Worm (Caenorhabditis elegans): ENCODE measurements around the gene gar-1.

gar-1 gene

DNA sequence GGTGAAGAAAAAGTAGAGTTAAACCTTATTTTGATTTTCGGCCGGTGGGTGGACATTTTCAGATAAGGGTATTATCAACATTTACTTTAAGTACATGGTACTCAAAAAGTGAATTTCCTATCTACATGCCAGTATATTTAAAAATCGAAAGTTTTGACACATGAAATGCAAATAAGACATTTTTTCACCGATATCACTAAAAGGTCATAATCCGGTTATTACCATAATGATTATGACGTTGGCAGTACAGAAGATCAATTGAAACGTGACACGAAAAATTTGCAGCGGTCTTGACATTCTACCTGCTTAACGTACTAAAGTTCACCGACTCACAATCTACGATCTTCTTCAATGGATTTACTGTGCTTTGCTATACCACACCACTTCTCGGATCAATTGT lies 26.7 kb downstream of the gar-1 start:
- no peak for TF ChIP-seq lin-35 (GFP tag; optimal IDR thresholded peaks at IDR 0.05)
- TF ChIP-seq vab-15 (tag; optimal IDR thresholded peaks at IDR 0.05), result no peak
- peak; percentile 60 for TF ChIP-seq elt-2 (tag; optimal IDR thresholded peaks at IDR 0.05)
- TF ChIP-seq tbx-2 (tag; optimal IDR thresholded peaks at IDR 0.05), result no peak

DNA sequence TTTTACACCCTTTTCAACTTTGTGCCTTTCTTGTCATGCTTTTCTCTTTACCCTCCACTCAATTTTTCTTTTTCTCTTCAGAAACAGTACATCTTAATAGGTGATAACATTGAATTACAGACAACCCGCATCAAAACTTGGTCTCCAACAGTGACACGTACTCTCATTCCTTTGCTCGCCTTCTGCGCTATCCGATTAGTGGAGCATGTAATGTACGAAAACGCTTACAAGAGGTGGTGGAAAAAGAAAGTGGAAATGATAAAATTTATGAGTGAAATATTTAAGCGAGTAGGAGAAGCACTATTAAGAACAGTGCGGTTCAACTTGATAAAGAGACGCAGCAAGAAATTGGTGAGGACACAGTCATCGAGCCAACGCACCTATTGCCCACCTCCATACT lies 28.1 kb downstream of the gar-1 start, which contains the start of gene pept-1:
pept-1 (plus strand) TSS at position 306 of the 400 bp plus-strand sequence.
- peak; percentile 26 for TF ChIP-seq lin-14 (GFP tag; optimal IDR thresholded peaks at IDR 0.05)
- TF ChIP-seq ceh-82 (tag; optimal IDR thresholded peaks at IDR 0.05), result no peak
- TF ChIP-seq nhr-19 (GFP tag; conservative IDR thresholded peaks at IDR 0.05), result no peak
- TF ChIP-seq nhr-71 (tag; optimal IDR thresholded peaks at IDR 0.05), result peak; percentile 12
- TF ChIP-seq ceh-63 (GFP tag; optimal IDR thresholded peaks at IDR 0.05), result no peak
- no peak for TF ChIP-seq grh-1 (GFP tag; IDR thresholded peaks at IDR 0.05)
- peak; percentile 96 for TF ChIP-seq elt-2 (tag; optimal IDR thresholded peaks at IDR 0.05)
- TF ChIP-seq lin-35 (GFP tag; optimal IDR thresholded peaks at IDR 0.05), result peak in 1 of 2 experiments; percentile 44
- TF ChIP-seq pqm-1 (tag; optimal IDR thresholded peaks at IDR 0.05), result peak; percentile 60
- TF ChIP-seq ceh-8 (GFP tag; optimal IDR thresholded peaks at IDR 0.05), result no peak
- TF ChIP-seq zip-4 (GFP tag; optimal IDR thresholded peaks at IDR 0.05), result no peak
- no peak for TF ChIP-seq blmp-1 (tag; optimal IDR thresholded peaks at IDR 0.05)
- TF ChIP-seq rnt-1 (tag; optimal IDR thresholded peaks at IDR 0.05), result no peak
- TF ChIP-seq nhr-20 (tag; optimal IDR thresholded peaks at IDR 0.05), result peak; percentile 21
- TF ChIP-seq vab-15 (tag; optimal IDR thresholded peaks at IDR 0.05), result no peak
- no peak for TF ChIP-seq irx-1 (tag; optimal IDR thresholded peaks at IDR 0.05)
- TF ChIP-seq fkh-4 (tag; optimal IDR thresholded peaks at IDR 0.05; ENCODE audit: borderline replicate concordance), result no peak

DNA sequence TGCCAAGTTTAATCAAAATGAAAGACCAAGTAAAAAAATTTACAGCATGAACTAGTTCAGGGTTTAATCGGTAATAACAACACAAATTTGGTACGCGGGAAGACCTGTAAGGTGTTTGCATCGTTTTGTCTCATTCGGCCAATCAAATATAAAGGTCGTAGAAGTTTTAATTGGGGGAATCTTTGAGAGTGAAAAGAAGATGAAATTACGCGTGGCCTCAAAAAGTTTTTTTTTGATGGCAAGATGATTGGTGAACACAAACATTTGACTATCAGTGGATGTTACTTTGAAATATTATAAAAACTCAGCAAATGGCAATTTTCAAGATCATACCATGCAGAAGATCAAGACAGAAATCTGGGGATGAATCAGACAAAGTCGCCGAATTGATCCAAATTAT lies 29.5 kb downstream of the gar-1 start, which contains the start of gene nas-33:
nas-33 (minus strand) TSS at position 101 of the 400 bp plus-strand sequence.
- TF ChIP-seq sup-37 (GFP tag; optimal IDR thresholded peaks at IDR 0.05), result no peak
- TF ChIP-seq jun-1 (tag; optimal IDR thresholded peaks at IDR 0.05), result no peak
- no peak for TF ChIP-seq nhr-28 (tag; optimal IDR thresholded peaks at IDR 0.05)
- no peak for TF ChIP-seq tbx-2 (tag; optimal IDR thresholded peaks at IDR 0.05)
- no peak for TF ChIP-seq ces-1 (GFP tag; optimal IDR thresholded peaks at IDR 0.05)
- TF ChIP-seq zip-4 (GFP tag; optimal IDR thresholded peaks at IDR 0.05), result no peak
- no peak for TF ChIP-seq fkh-10 (GFP tag; optimal IDR thresholded peaks at IDR 0.05)
- TF ChIP-seq C34B4.2 (tag; optimal IDR thresholded peaks at IDR 0.05), result no peak
- TF ChIP-seq dsc-1 (tag; optimal IDR thresholded peaks at IDR 0.05), result no peak
- no peak for TF ChIP-seq nhr-19 (GFP tag; conservative IDR thresholded peaks at IDR 0.05)
- no peak for TF ChIP-seq ceh-88 (GFP tag; IDR thresholded peaks at IDR 0.05)
- no peak for TF ChIP-seq unc-62 (GFP tag; optimal IDR thresholded peaks at IDR 0.05)
- no peak for TF ChIP-seq lin-15B (tag; optimal IDR thresholded peaks at IDR 0.05)
- no peak for TF ChIP-seq elt-2 (tag; optimal IDR thresholded peaks at IDR 0.05)
- no peak for TF ChIP-seq hlh-4 (tag; optimal IDR thresholded peaks at IDR 0.05)
- TF ChIP-seq pqm-1 (tag; optimal IDR thresholded peaks at IDR 0.05), result no peak
- TF ChIP-seq ceh-90 (tag; optimal IDR thresholded peaks at IDR 0.05), result no peak
- TF ChIP-seq nhr-76 (tag; optimal IDR thresholded peaks at IDR 0.05), result no peak
- TF ChIP-seq isw-1 (GFP tag; IDR thresholded peaks at IDR 0.05), result no peak

DNA sequence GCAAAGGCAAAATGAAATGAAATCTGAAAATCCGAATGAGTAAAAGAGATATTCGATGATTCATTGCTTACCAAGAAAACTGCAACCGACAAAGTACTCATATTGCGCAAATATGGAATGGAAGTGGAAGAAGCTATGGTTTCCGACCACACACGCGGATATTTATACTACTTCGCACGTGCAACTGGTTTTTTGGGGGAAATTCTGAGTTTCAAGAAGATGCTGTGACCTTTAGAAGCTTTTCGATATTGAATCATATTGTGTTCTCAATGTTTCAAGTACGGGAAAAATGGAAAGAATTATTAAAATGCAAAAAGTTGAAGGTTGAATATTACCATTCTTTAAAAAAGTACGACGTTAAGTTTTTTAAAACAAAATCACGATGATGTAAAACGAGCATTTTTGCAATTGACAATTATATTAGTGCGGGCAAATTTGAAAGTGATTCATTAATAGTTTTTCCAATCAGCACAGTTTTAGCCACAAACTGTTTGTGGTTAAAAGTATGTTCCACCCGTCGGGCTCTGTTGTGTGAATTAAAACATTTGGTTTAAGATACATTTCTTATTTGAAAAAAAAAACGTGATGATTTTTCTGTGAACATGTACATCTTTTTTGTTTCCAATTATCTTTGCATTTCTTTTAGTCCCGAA lies 33.7 kb downstream of the gar-1 start, which contains the start of the genes grl-6 and K10C2.6:
grl-6 (minus strand) TSS at position 101 of the 653 bp plus-strand sequence.
K10C2.6 (plus strand) TSS at position 603 of the 653 bp plus-strand sequence.
- TF ChIP-seq ceh-88 (GFP tag; IDR thresholded peaks at IDR 0.05), result no peak
- no peak for TF ChIP-seq tbx-2 (tag; optimal IDR thresholded peaks at IDR 0.05)
- no peak for TF ChIP-seq hlh-17 (GFP tag; optimal IDR thresholded peaks at IDR 0.05; ENCODE audit: borderline replicate concordance)
- no peak for TF ChIP-seq blmp-1 (tag; optimal IDR thresholded peaks at IDR 0.05)
- no peak for TF ChIP-seq skn-1 (tag; optimal IDR thresholded peaks at IDR 0.05)
- TF ChIP-seq nhr-12 (tag; optimal IDR thresholded peaks at IDR 0.05), result no peak
- TF ChIP-seq fos-1 (tag; optimal IDR thresholded peaks at IDR 0.05), result no peak
- no peak for TF ChIP-seq unc-62 (GFP tag; optimal IDR thresholded peaks at IDR 0.05)
- no peak for TF ChIP-seq nhr-19 (GFP tag; conservative IDR thresholded peaks at IDR 0.05)
- TF ChIP-seq mdl-1 (tag; optimal IDR thresholded peaks at IDR 0.05), result no peak
- TF ChIP-seq lin-14 (GFP tag; optimal IDR thresholded peaks at IDR 0.05), result no peak
- TF ChIP-seq pax-3 (tag; optimal IDR thresholded peaks at IDR 0.05), result no peak
- no peak for TF ChIP-seq fkh-4 (tag; optimal IDR thresholded peaks at IDR 0.05; ENCODE audit: borderline replicate concordance)
- TF ChIP-seq ceh-82 (tag; optimal IDR thresholded peaks at IDR 0.05), result no peak
- no peak for TF ChIP-seq ztf-4 (tag; optimal IDR thresholded peaks at IDR 0.05)
- no peak for TF ChIP-seq mab-9 (GFP tag; IDR thresholded peaks at IDR 0.05)
- TF ChIP-seq ces-1 (GFP tag; optimal IDR thresholded peaks at IDR 0.05), result no peak
- no peak for TF ChIP-seq nhr-237 (tag; optimal IDR thresholded peaks at IDR 0.05)
- no peak for TF ChIP-seq lsy-2 (tag; optimal IDR thresholded peaks at IDR 0.05)
- no peak for TF ChIP-seq irx-1 (tag; optimal IDR thresholded peaks at IDR 0.05)

Data from whole organism, L1 larva.